Fruit fly (Drosophila melanogaster) whole organism, embryonic: ENCODE results near the gene CG33791.

Experiments
- CG6854 ChIP-seq: fragments of 200-800 bp; sonication (Bioruptor generic); optimal IDR thresholded peaks from 3 replicates; lab custom pipeline; 2017; ENCODE audit warnings: missing biosample characterization, mild to moderate bottlenecking, missing genetic modification characterization
- Eip74EF ChIP-seq, 2 experiments: fragments of 200-800 bp in 1 of 2; fragments of >200 bp in 1 of 2; sonication (Bioruptor generic) in 1 of 2; optimal IDR thresholded peaks; 2 replicates each; lab custom pipeline; 2017 to 2019; ENCODE audit warnings: missing biosample characterization in 2 of 2, missing genetic modification characterization in 2 of 2, mild to moderate bottlenecking in 1 of 2, moderate library complexity in 1 of 2
- pzg ChIP-seq: fragments of 200-800 bp; sonication (Bioruptor generic); optimal IDR thresholded peaks from 3 replicates; lab custom pipeline; 2018; ENCODE audit warnings: missing biosample characterization, mild to moderate bottlenecking, missing genetic modification characterization, moderate library complexity
- yki ChIP-seq: fragments of >200 bp; optimal IDR thresholded peaks from 3 replicates; lab custom pipeline; 2018

DNA sequence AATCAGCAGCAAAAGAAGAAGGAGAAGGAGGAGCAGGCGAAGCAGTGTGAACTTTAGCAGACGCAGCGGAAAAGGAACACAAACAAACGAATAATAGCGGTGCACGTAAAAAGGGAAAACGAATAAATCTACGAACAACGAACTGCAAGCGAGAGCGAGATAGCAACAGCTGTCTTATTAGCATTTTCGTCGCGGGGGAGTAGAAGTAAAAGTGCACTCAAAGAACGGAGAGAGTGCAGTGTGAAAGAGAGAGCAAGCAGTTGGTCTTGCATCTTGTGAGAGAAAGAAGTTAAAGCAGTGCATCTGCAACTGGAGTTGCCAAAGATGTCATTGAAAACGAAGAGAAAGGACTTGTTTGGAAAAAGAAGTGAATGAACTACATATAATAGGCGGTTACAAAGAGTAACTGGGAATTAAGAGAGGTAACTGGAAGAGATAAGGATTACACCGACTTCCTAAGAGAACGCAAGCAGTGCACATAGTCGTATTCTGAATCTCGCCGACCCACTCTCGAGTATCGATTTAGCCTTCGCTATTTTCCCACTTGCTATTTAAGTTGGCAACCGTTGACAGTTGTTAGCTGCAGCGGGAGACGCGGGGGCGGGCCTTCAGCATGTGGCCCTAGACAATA lies 9.8 kb upstream of the CG33791 start:
- TF ChIP-seq pzg (GFP tag; lab: Kevin White, UChicago) (no peak), Eip74EF (GFP tag; optimal IDR thresholded peaks at IDR 0.05; lab: Kevin White, UChicago) (no peak), yki (lab: Kevin White, UChicago) (no peak), CG6854 (GFP tag; lab: Kevin White, UChicago) (no peak)
